Fruit fly (Drosophila melanogaster) whole organism, larva: ENCODE measurements around the gene Wwox.

ENCODE experiments used
- noc ChIP-seq: fragments of 200-800 bp; sonication (Bioruptor generic); optimal IDR thresholded peaks from 3 replicates; lab custom pipeline; 2019; ENCODE audit warnings: missing biosample characterization, mild to moderate bottlenecking, missing genetic modification characterization, moderate library complexity

Wwox gene

DNA sequence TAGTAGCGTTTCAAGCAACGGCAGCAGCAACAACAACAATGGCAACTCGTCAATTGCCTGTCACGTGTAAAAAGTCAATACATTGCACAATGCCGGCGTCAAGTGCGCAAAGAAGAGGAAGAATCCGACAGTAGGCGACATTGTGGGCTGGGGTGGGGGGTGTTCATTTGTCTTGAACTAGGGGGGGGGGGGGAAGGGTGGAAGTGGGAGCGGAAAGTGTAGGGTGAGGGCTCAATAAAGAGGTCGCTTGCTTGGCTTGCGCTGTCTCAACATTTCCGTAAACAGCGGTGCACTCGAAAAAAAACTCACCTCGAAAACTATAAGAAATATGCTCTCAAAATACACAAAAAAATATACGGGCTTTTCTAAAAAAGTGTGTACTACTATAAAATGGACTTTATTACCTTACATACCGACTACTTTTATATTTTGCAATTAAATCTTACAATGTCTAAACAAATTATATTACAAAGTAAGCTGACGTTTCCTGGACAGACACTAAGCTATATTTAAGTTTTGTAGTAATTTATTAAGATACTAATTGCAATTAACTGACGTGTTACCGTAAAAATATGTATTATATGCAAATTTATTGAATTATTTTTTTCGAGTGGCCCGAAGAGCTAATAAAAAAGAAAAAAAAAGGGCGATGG is 38.2 kb downstream of the Wwox start:
- no peak for TF ChIP-seq noc (tag; lab: Kevin White, UChicago)

DNA sequence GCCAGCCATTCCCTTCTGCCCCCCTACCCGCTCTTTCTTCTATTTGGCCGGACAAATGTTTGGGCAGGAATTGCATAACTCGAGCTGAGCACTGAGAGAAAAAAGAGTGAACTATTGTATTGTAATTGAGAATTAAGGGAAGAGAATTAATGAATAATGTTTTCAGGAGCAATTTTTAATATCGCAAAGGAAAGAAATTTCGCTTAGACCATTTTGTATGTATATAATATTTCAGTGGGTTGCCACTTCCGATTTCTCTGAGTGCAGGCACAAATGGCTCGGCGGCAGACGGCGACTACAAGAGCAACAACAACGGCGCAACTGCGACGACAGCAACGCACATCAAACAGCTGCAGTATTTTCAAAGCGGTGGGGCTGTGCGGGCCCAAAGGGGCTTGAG is 39.5 kb downstream of the Wwox start:
- peak; percentile 45 for TF ChIP-seq noc (tag; lab: Kevin White, UChicago)

DNA sequence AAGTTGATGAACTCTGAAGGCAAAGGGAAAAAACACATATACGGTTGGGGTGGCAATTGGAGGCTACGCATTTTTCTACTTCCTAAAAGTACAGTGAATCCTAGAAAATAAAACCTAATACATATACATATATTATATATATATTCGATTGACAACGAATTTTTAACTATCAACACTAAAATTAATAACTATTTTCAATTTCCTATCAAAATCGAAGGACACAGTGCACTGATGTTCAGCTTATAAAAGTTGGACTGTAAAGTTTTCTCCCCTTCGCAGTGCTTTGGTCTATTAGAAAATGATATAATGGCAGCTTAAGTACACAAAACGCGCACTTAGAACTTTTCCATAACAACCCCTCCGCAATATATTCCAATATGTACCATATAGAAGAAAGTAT is 41.2 kb downstream of the Wwox start:
- no peak for TF ChIP-seq noc (tag; lab: Kevin White, UChicago)

DNA sequence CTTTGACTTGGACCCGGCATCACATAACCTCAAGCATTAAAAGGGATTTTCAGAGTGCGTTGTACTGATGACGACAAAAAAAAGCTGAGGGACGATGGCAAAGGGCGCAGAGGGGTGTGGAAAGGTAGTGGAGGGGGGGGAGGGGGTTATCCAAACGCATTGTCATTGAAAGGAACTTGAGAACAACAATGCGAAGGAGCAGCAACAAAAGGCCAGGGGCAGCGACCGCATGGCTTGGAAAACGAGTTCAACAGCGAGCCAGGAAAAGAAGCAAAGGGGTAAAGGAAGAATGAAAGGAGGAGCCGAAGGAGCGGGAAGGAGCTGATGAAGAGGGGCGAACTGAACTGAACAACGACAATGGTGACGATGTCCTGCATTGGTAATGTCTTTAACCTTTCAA is 41.8 kb downstream of the Wwox start:
- no peak for TF ChIP-seq noc (tag; lab: Kevin White, UChicago)

DNA sequence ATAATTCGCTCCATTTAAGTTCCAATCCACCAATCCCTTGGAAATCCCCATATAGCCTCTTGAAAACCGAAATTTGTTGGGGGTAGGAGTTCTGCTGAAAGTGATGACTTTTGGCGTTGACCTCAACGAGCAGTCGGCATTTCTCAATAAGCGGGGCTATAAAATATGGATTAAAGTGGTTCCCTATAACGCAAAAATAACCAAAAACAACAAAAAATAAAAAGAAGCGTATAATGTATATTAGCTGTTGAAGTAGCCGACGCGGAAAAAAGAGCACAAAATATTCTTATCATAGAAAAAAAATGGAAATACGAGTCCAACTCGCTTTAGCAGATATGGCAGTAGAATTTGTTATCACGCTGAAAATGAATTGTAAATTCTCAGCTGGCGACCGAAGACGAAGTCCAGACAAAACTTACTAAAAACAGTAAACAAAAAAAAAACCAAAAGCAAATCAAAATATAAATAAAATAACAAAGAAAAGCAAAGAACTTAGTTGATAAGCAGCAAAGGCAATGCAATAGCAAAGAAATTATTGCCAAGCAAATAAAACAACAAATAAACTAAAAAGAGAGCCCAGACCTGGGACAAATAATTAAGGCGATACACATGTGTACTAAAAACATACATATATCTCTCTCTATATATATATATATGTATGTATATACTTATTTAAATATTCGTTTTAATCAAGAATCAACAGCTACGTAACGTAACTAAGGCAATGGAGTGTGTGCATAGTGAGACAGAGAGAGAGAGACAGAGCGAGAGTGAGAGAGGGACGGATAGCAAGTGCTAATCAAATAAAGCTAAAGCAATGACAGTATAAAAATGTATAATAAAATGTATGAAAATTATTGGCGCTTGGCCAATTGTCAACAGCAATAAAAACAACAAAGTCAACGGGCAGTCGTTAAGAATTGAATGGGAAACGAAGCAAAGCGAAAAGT is 43.2 kb downstream of the Wwox start:
- TF ChIP-seq noc (tag; lab: Kevin White, UChicago) = peak; percentile 74

DNA sequence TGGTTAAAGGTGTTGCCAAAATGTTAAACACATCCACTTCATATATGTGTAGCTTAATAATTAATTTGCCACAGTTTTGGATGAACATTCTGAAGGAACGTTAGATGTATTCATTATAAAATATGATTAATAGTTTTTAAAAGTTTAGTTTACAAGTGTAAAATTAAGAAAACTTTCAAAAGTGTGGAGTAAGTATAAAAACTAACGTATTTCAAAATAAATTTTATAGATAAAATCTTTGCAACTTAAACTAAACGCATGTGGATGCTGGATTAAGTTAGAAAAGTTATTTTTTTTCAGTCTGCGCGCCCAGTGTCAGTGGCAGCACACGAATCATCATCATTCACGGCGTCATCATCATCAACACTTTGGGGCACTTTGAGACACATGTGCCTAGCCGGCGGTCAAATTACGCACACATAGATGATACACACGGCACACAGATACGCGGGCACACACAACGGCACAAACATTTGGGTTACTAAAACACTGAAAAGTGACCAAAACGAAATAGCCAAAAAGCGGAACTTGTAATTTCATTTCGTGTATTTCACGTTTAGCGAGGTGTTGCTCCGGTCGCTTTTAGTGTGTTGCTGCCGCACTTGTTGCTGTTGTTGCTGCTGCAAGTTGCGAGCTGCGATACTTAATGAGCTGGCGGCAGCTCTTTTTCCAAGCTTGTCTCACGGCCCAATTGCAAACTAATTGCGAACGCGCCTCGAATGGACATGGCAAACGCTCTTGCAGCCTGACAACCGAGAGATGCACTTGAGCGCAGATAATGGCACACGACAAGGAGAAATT is 46.8 kb downstream of the Wwox start:
- TF ChIP-seq noc (tag; lab: Kevin White, UChicago) = peak; percentile 44

DNA sequence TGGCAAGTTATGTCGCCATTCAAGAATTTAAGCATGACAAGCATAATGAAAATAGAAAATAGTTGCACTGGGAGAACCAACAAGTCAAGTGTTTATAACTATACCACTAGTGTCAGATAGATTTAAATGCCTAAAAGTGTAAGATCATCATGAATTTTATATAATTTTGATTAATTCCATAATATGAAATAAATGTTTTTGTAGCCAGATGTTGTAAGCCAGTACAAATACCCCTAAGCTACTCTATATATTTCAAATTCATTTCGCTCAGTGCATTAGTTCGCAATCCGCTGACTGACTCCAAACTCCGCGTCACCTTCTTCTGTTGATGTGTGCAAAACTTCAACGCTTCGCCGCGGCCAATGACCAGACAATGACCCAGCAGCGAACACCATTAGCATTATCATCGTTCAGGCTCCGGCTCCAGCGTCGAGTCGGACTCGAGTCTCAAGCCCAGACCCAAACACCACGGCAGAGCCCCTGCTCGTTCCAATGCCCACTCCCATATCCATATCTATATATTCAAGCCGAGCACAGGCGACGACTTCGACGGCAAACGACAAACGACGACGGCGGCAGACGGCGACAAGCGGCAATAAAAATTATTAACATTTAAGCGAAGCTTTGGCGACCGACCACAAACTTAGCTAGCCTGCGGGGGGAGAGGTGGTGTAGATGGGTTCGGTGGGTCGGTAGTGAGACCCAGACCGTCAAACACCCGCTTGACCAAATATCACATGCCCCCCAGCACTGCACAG is 47.6 kb downstream of the Wwox start:
- no peak for TF ChIP-seq noc (tag; lab: Kevin White, UChicago)

DNA sequence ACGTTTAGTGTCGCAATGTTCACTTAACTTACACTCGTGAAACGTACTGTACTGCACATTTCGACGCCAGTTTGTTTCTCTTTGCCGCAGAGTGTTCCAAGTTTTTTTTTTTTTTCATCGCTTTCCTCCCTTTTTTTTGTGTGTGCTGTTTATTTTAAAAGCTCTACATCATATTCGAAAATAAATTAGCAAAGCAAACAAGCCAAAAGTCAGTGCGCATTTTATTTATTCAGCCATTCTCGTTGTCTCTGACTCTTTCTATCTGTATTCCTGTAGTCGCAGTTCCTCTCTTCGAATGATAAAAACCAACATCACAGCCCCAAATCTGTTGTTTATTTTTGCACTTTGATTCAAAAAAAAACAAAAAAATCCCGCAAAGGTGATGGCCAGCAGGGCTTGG is 49.5 kb downstream of the Wwox start:
- peak; percentile 50 for TF ChIP-seq noc (tag; lab: Kevin White, UChicago)

DNA sequence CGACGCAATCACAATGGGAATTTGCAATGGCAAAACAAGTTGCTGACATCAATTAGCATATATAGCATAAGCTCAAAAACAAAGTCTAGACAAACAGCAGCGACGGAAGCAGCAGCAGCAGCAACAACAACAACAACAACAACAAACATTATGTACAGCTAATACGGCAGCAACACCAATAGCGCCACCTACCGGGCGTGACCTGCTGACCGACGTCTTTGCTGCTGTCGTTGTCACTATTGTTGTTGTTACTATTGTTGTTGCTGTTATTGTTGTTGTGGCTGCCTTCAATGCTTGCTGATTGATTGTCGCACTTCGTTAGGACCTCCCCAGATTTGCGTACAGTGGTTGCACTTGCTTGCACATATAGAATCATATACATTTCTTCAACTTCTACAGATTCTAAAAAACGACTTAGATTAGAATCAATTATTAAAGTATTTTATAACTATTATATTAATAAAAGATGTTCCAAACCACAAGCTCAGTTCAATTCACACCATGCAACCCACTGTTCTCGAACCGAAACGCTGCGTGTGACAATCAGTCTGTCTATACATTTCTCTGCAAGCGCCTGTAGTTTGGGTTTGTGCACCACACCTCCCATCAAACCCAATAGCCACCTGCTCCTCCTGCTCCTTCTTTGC is 50.6 kb downstream of the Wwox start:
- TF ChIP-seq noc (tag; lab: Kevin White, UChicago) = no peak

DNA sequence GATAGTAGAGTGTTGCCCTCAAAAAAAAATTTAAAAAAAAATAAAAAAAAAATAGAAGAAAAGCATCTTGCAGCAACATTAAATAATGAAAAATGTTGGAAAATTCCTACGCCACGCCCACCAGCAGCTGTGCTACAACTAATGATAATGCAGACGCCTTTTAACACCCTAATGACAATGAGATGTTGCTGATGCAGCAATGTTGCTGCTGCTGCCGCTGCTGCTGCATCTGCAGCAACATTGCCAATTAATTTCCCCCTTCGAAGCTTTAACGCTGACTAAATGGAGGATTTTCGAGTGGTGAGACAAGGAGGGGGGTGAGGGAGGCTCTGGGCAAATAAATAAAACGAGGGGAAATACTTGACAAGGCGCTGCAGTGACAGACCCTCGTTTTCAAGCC is 51.7 kb downstream of the Wwox start:
- no peak for TF ChIP-seq noc (tag; lab: Kevin White, UChicago)

DNA sequence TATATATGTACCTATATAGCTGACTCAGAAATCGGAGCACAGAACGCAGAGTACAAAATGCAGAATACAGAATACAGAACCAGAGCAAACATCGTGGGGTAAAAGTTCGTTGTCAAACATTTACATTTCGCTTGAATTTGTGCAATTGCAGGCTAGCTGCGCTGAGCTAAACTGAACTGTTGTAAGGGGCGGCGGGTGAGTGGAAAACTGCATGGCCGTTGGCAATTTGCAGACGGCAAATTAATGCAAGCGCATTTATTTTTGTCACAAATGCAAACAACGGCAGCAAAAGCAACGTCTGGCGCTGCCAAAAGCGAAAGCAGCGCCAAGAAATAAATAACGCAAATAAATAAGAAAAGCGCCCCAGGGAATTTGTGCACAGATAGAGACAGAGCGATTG is 52.2 kb downstream of the Wwox start:
- TF ChIP-seq noc (tag; lab: Kevin White, UChicago) = no peak

DNA sequence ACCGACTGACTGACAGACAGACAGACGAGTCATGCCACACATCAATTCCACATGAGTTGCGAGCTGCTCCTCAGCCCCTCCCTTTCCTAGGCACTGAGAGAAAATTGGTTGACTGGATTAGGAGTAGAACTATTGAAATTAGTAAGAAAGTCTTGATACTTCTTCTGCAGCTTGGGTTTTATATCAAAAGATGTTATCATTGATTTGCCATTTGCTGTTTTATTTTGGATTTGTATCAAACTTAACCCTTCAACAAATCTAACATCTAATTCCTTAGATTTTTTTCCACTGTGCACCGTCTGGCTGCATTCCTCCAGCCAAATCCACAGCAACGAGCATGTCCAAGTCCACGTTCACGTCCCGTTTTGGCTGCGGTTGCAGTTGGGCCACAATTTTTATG is 54.3 kb downstream of the Wwox start:
- no peak for TF ChIP-seq noc (tag; lab: Kevin White, UChicago)
